Fruit fly (Drosophila melanogaster) S2 (cell line): ENCODE results near the gene Zmynd8.

ENCODE experiments used
- CG8478 ChIP-seq: fragments of >200 bp; optimal IDR thresholded peaks from 2 replicates; lab custom pipeline; 2018
- CTCF ChIP-seq, 2 experiments: fragments of >200 bp; optimal IDR thresholded peaks; 2 replicates each; lab custom pipeline; 2018

DNA sequence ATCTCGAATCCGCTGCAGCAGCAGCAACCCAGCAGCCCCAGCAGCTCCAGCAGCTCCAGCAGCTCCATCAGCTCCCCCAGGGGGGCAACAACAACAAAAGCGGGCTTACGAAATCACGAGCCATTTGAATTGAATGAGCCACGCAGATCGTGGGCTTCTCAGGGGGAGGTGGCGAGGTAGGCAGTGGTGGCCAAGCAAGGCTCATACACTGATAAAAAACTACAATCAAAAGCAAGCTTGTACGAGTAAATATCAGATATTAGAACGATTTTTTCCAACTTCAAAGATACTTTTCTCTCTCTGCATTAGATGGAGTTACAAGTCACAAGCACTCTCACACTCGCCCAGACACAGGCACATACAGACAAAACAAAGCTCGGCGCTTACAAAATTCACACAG is 39.9 kb downstream of the Zmynd8 start:
- TF ChIP-seq CG8478 (lab: Kevin White, UChicago) (no peak), CTCF (optimal IDR thresholded peaks at IDR 0.05; lab: Kevin White, UChicago) (no peak)
